Worm (Caenorhabditis elegans) whole organism, early embryonic: ENCODE results near the gene fbxa-50.

ENCODE experiments used
- B0310.2 ChIP-seq: sonication (generic microtip); optimal IDR thresholded peaks from 2 replicates; lab custom pipeline; 2016; ENCODE audit warnings: mild to moderate bottlenecking, missing genetic modification characterization, missing compliant biosample characterization
- F13C5.2 ChIP-seq: sonication (generic microtip); optimal IDR thresholded peaks from 2 replicates; lab custom pipeline; 2017; ENCODE audit warnings: mild to moderate bottlenecking, missing genetic modification characterization, inconsistent platforms, missing compliant biosample characterization
- aly-1 ChIP-seq: sonication (generic microtip); optimal IDR thresholded peaks from 2 replicates; lab custom pipeline; 2016; ENCODE audit warnings: missing genetic modification characterization, missing compliant biosample characterization
- ama-1 ChIP-seq: fragments of 150-350 bp; optimal IDR thresholded peaks from 2 replicates; lab custom pipeline; 2014
- ceh-13 ChIP-seq: fragments of 200-800 bp; sonication (Bioruptor generic); optimal IDR thresholded peaks from 2 replicates; lab custom pipeline; 2018; ENCODE audit warnings: mild to moderate bottlenecking, missing genetic modification characterization, missing compliant biosample characterization
- ceh-36 ChIP-seq: sonication (generic microtip); optimal IDR thresholded peaks from 2 replicates; lab custom pipeline; 2016; ENCODE audit warnings: missing genetic modification characterization, inconsistent platforms, missing compliant biosample characterization
- ets-7 ChIP-seq: sonication (generic microtip); optimal IDR thresholded peaks from 2 replicates; lab custom pipeline; 2016; ENCODE audit warnings: missing genotype, missing genetic modification characterization, missing compliant biosample characterization
- flt-1 ChIP-seq: fragments of 200-800 bp; sonication (Bioruptor generic); IDR thresholded peaks from 2 replicates; pipeline ENCODE4 v1.3.6; 2022; ENCODE audit warnings: missing genetic modification characterization, missing compliant biosample characterization
- hmbx-1 ChIP-seq: sonication (generic microtip); optimal IDR thresholded peaks from 2 replicates; lab custom pipeline; 2016; ENCODE audit warnings: mild to moderate bottlenecking, missing genetic modification characterization, missing compliant biosample characterization
- hmg-4 ChIP-seq: fragments of 200-800 bp; sonication (Bioruptor generic); optimal IDR thresholded peaks from 2 replicates; lab custom pipeline; 2018; ENCODE audit warnings: mild to moderate bottlenecking, missing genetic modification characterization, missing compliant biosample characterization
- hnd-1 ChIP-seq: sonication (generic microtip); optimal IDR thresholded peaks from 2 replicates; lab custom pipeline; 2016; ENCODE audit warnings: missing genetic modification characterization, missing compliant biosample characterization
- pes-1 ChIP-seq: fragments of 200-800 bp; sonication (Bioruptor generic); IDR thresholded peaks from 2 replicates; pipeline ENCODE4 v1.3.6; 2022; ENCODE audit warnings: missing genetic modification reagents, missing genetic modification characterization, missing compliant biosample characterization
- scrt-1 ChIP-seq: fragments of 200-800 bp; sonication (Bioruptor generic); IDR thresholded peaks from 2 replicates; pipeline ENCODE4 v1.3.6; 2022; ENCODE audit warnings: missing genetic modification characterization, missing compliant biosample characterization
- sea-1 ChIP-seq: fragments of 200-800 bp; sonication (Bioruptor generic); conservative IDR thresholded peaks from 2 replicates; pipeline ENCODE4 v1.3.6; 2022; ENCODE audit warnings: missing genetic modification characterization, missing compliant biosample characterization
- tbx-11 ChIP-seq: fragments of 200-800 bp; sonication (Bioruptor generic); IDR thresholded peaks from 2 replicates; pipeline ENCODE4 v1.3.6; 2022; ENCODE audit warnings: missing genetic modification characterization, missing compliant biosample characterization
- tbx-37 ChIP-seq: fragments of 200-800 bp; sonication (Bioruptor generic); conservative IDR thresholded peaks from 2 replicates; pipeline ENCODE4 v1.3.6; 2022; ENCODE audit warnings: missing genetic modification reagents, missing genetic modification characterization, missing compliant biosample characterization
- tra-4 ChIP-seq: sonication (generic microtip); optimal IDR thresholded peaks from 2 replicates; lab custom pipeline; 2017; ENCODE audit warnings: missing genetic modification characterization, missing compliant biosample characterization

The fbxa-50 gene

DNA sequence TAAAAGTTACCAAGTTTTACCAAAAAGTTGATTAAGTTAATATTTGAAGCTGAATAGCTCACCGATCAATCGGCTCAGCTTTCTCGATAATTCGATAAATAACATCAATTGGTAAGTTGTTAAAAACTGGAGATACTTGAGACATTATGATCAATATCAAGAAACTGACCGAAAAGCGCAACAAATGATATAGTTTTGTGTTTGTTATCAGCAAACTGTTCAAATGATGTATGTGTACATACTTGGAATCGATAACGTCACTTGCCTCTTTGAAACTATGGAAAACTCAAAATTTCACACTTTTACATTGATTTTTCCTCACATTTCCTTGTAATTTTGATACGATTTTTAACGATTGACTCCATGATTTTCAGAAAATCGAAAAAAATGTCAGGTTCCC, 26.7 kb upstream of the fbxa-50 start, which contains the start of the genes fbxa-80 and fbxa-19:
Gene fbxa-80, minus strand, starts transcription at position 173 of the 400 bp plus-strand sequence.
Gene fbxa-19, plus strand, starts transcription at position 364 of the 400 bp plus-strand sequence.
- no peak for TF ChIP-seq tbx-37 (GFP tag; lab: Robert Waterston, UW)
- no peak for TF ChIP-seq ceh-36 (tag; lab: Kevin White, UChicago)
- no peak for TF ChIP-seq tbx-11 (GFP tag; lab: Robert Waterston, UW)
- TF ChIP-seq hnd-1 (tag; lab: Kevin White, UChicago): no peak
- no peak for TF ChIP-seq ets-7 (tag; lab: Kevin White, UChicago)
- no peak for TF ChIP-seq sea-1 (GFP tag; lab: Robert Waterston, UW)
- TF ChIP-seq aly-1 (tag; lab: Kevin White, UChicago): no peak

ce11 chrIII:1314283-1314682, 26.0 kb upstream of the fbxa-50 start:
- TF ChIP-seq hmbx-1 (tag; lab: Kevin White, UChicago) (no peak), ets-7 (tag; lab: Kevin White, UChicago) (no peak), tbx-11 (GFP tag; lab: Robert Waterston, UW) (no peak), flt-1 (GFP tag; lab: Robert Waterston, UW) (no peak), F13C5.2 (tag; lab: Kevin White, UChicago) (no peak), sea-1 (GFP tag; lab: Robert Waterston, UW) (no peak), hnd-1 (tag; lab: Kevin White, UChicago) (no peak), tbx-37 (GFP tag; lab: Robert Waterston, UW) (no peak), aly-1 (tag; lab: Kevin White, UChicago) (no peak), ceh-13 (GFP tag; lab: Kevin White, UChicago) (no peak), ceh-36 (tag; lab: Kevin White, UChicago) (no peak), scrt-1 (GFP tag; lab: Robert Waterston, UW) (no peak), B0310.2 (tag; lab: Kevin White, UChicago) (no peak), ama-1 (lab: Kevin White, UChicago) (no peak), tra-4 (tag; lab: Kevin White, UChicago) (no peak), pes-1 (GFP tag; lab: Robert Waterston, UW) (no peak), hmg-4 (GFP tag; lab: Kevin White, UChicago) (no peak)

DNA sequence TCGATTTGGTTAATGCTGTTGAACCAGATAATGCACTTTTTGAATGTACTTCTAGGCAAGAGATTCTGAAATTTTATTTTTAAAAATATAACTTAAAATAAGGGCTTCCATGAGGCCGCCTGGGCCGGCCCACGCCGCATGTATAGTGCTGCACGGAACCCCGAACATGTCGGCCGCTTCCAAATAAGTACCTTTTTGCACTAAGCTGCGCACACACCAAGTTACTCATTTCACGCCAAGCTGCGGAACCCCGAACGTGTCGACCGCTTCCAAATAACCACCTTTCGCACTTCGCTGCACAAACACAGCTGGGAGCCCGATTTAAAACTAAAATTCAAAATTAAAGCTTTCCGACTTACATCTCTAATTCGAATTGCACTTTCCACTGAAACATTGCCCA, 23.0 kb upstream of the fbxa-50 start:
- TF ChIP-seq sea-1 (GFP tag; lab: Robert Waterston, UW) (no peak), ama-1 (lab: Kevin White, UChicago) (no peak), B0310.2 (tag; lab: Kevin White, UChicago) (no peak), tbx-11 (GFP tag; lab: Robert Waterston, UW) (no peak), aly-1 (tag; lab: Kevin White, UChicago) (no peak), hmbx-1 (tag; lab: Kevin White, UChicago) (no peak), tbx-37 (GFP tag; lab: Robert Waterston, UW) (no peak), ceh-13 (GFP tag; lab: Kevin White, UChicago) (no peak), ets-7 (tag; lab: Kevin White, UChicago) (no peak), scrt-1 (GFP tag; lab: Robert Waterston, UW) (no peak), tra-4 (tag; lab: Kevin White, UChicago) (no peak)

DNA sequence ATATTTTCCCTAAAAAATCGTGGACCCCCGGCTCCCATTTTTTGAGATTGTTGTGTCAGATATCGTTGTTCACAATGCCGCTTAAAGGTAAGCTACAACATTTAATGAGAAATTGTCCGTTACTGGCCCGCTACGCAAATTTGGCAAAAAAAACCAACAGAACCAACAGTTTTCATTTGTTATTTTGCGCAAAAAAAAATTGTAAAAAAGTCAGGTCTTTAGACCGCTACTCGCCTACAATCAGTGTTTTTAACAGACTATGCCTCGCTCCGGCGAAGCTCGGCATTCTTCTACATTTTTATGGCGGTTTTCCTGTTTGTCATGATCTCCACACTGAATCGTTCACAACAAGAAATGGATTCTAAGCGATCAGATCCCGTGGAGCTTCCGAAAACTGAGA, 20.6 kb upstream of the fbxa-50 start, which contains the start of gene Y82E9BL.12:
Gene Y82E9BL.12, plus strand, starts transcription at position 301 of the 400 bp plus-strand sequence.
- no peak for TF ChIP-seq tra-4 (tag; lab: Kevin White, UChicago)
- TF ChIP-seq scrt-1 (GFP tag; lab: Robert Waterston, UW): no peak
- TF ChIP-seq hmbx-1 (tag; lab: Kevin White, UChicago): no peak
- no peak for TF ChIP-seq pes-1 (GFP tag; lab: Robert Waterston, UW)
- no peak for TF ChIP-seq ets-7 (tag; lab: Kevin White, UChicago)
- TF ChIP-seq ceh-36 (tag; lab: Kevin White, UChicago): no peak
- TF ChIP-seq ama-1 (lab: Kevin White, UChicago): no peak
- TF ChIP-seq flt-1 (GFP tag; lab: Robert Waterston, UW): no peak
- TF ChIP-seq tbx-11 (GFP tag; lab: Robert Waterston, UW): no peak
- TF ChIP-seq tbx-37 (GFP tag; lab: Robert Waterston, UW): no peak
- no peak for TF ChIP-seq sea-1 (GFP tag; lab: Robert Waterston, UW)
- TF ChIP-seq B0310.2 (tag; lab: Kevin White, UChicago): no peak
- TF ChIP-seq aly-1 (tag; lab: Kevin White, UChicago): no peak
- TF ChIP-seq F13C5.2 (tag; lab: Kevin White, UChicago): no peak
- no peak for TF ChIP-seq ceh-13 (GFP tag; lab: Kevin White, UChicago)
- no peak for TF ChIP-seq hnd-1 (tag; lab: Kevin White, UChicago)
- TF ChIP-seq hmg-4 (GFP tag; lab: Kevin White, UChicago): no peak

DNA sequence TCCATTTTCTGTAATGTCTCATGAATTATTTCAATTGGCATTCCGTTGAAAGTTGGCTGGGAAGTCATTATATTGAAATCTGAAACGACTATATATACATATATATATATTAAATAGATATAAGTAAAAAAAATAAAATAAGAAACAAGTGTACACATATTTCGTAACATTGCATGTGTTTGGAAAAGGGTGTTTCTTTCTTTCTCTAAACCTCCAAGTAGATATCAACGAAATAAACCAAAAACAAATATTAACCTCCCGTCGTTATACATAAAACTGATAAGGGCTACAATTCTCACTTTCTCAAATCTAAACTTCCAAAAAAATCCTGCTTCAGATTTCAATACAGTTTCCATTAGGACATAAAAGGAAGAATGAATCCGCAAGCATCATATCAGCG, 19.9 kb upstream of the fbxa-50 start, which contains the start of gene fbxa-79:
Gene fbxa-79, minus strand, starts transcription at position 86 of the 400 bp plus-strand sequence.
- TF ChIP-seq aly-1 (tag; lab: Kevin White, UChicago) (no peak), F13C5.2 (tag; lab: Kevin White, UChicago) (no peak), B0310.2 (tag; lab: Kevin White, UChicago) (no peak), hmg-4 (GFP tag; lab: Kevin White, UChicago) (no peak), sea-1 (GFP tag; lab: Robert Waterston, UW) (no peak), flt-1 (GFP tag; lab: Robert Waterston, UW) (no peak), tbx-11 (GFP tag; lab: Robert Waterston, UW) (no peak)

DNA sequence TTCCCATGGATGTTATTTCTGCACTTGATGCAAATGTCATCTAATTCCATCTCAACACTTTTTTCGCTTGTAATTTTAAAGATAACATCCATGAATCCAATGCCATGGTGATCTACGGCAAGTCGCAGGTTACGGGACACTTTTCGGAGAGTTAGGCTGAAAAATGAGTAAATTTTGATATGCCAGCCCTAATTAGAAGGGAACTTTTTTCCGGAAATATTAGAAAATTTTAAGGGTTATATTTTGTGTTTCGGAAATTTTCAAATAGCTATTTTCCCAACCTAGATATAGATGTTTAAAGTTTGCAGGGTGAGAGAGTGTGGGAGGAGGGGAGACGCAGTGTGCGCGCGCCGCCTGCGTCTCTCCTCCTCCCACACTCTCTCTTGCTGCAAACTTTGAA, 19.0 kb upstream of the fbxa-50 start:
- no peak for TF ChIP-seq tbx-11 (GFP tag; lab: Robert Waterston, UW)
- TF ChIP-seq ceh-36 (tag; lab: Kevin White, UChicago): no peak
- TF ChIP-seq ets-7 (tag; lab: Kevin White, UChicago): no peak
- TF ChIP-seq ama-1 (lab: Kevin White, UChicago): no peak
- TF ChIP-seq ceh-13 (GFP tag; lab: Kevin White, UChicago): no peak
- TF ChIP-seq scrt-1 (GFP tag; lab: Robert Waterston, UW): no peak
- no peak for TF ChIP-seq B0310.2 (tag; lab: Kevin White, UChicago)
- TF ChIP-seq tra-4 (tag; lab: Kevin White, UChicago): no peak
- no peak for TF ChIP-seq sea-1 (GFP tag; lab: Robert Waterston, UW)
- no peak for TF ChIP-seq tbx-37 (GFP tag; lab: Robert Waterston, UW)
- no peak for TF ChIP-seq aly-1 (tag; lab: Kevin White, UChicago)
- TF ChIP-seq hmg-4 (GFP tag; lab: Kevin White, UChicago): no peak
